Worm (Caenorhabditis elegans) whole organism, L1 larva: Measurements from ENCODE around the gene B0546.4.

Experiments
- C16A3.4 ChIP-seq: fragments of 150-350 bp; optimal IDR thresholded peaks from 2 replicates; lab custom pipeline; 2014; ENCODE audit warnings: missing biosample characterization, missing genetic modification characterization
- Y116A8C.19 ChIP-seq: sonication (generic microtip); optimal IDR thresholded peaks from 2 replicates; lab custom pipeline; 2016; ENCODE audit warnings: missing compliant biosample characterization, missing genetic modification characterization, borderline replicate concordance
- alr-1 ChIP-seq: fragments of 200-800 bp; sonication (Bioruptor generic); optimal IDR thresholded peaks from 2 replicates; lab custom pipeline; 2018; ENCODE audit warnings: borderline replicate concordance, mild to moderate bottlenecking, missing genetic modification characterization, missing compliant biosample characterization
- aly-2 ChIP-seq: fragments of 150-350 bp; optimal IDR thresholded peaks from 2 replicates; lab custom pipeline; 2014; ENCODE audit warnings: missing biosample characterization, missing genetic modification characterization
- blmp-1 ChIP-seq: fragments of 150-350 bp; optimal IDR thresholded peaks from 2 replicates; lab custom pipeline; 2014; ENCODE audit warnings: missing biosample characterization, missing genetic modification characterization
- ceh-63 ChIP-seq: fragments of 200-800 bp; sonication (Bioruptor generic); optimal IDR thresholded peaks from 2 replicates; lab custom pipeline; 2018; ENCODE audit warnings: mild to moderate bottlenecking, missing genetic modification characterization, missing compliant biosample characterization
- ceh-8 ChIP-seq: fragments of 200-800 bp; sonication (Bioruptor generic); optimal IDR thresholded peaks from 2 replicates; lab custom pipeline; 2018; ENCODE audit warnings: mild to moderate bottlenecking, missing genetic modification characterization, moderate library complexity, missing compliant biosample characterization
- ceh-82 ChIP-seq, 3 experiments: fragments of 150-350 bp in 1 of 3; sonication (generic microtip) in 2 of 3; optimal IDR thresholded peaks; 2 replicates each; lab custom pipeline; 2014 to 2017; ENCODE audit warnings: missing biosample characterization in 3 of 3, missing genetic modification characterization in 3 of 3
- ceh-88 ChIP-seq: fragments of 200-800 bp; sonication (Bioruptor generic); IDR thresholded peaks from 2 replicates; pipeline ENCODE4 v1.3.6; 2022; ENCODE audit warnings: missing genetic modification characterization, missing compliant biosample characterization
- dpl-1 ChIP-seq, 3 experiments: fragments of 150-350 bp in 2 of 3; sonication (generic microtip) in 1 of 3; optimal IDR thresholded peaks; 2 replicates each; lab custom pipeline; 2014 to 2017; ENCODE audit warnings: missing biosample characterization in 3 of 3, missing genetic modification characterization in 3 of 3, missing genetic modification reagents in 3 of 3
- efl-1 ChIP-seq, 4 experiments: fragments of 150-350 bp; optimal IDR thresholded peaks in 3 of 4; peaks in 1 of 4; 1 replicate in 1 of 4; 2 replicates in 3 of 4; lab custom pipeline; 2014; ENCODE audit warnings: missing biosample characterization in 2 of 4, missing genetic modification characterization in 2 of 4, missing genetic modification reagents in 2 of 4
- efl-3 ChIP-seq: fragments of 200-800 bp; sonication (Bioruptor generic); optimal IDR thresholded peaks from 2 replicates; lab custom pipeline; 2018; ENCODE audit warnings: mild to moderate bottlenecking, missing genetic modification characterization, missing compliant biosample characterization
- egl-27 ChIP-seq, 2 experiments: fragments of 150-350 bp in 1 of 2; sonication (generic microtip); optimal IDR thresholded peaks; 3 replicates each; lab custom pipeline; 2017 to 2018; ENCODE audit warnings: missing biosample characterization in 2 of 2, missing genetic modification characterization in 2 of 2, missing genetic modification reagents in 2 of 2
- elt-2 ChIP-seq: sonication (generic microtip); optimal IDR thresholded peaks from 2 replicates; lab custom pipeline; 2016; ENCODE audit warnings: missing genetic modification characterization, mild to moderate bottlenecking, inconsistent platforms, missing compliant biosample characterization, missing genetic modification reagents
- elt-3 ChIP-seq, 6 experiments: fragments of 150-350 bp in 1 of 6; sonication (generic microtip); optimal IDR thresholded peaks; 2 replicates each; lab custom pipeline; 2017 to 2018; ENCODE audit warnings: missing biosample characterization in 6 of 6, missing genetic modification characterization in 6 of 6, inconsistent platforms in 1 of 6
- fkh-10 ChIP-seq: sonication (generic microtip); optimal IDR thresholded peaks from 2 replicates; lab custom pipeline; 2017; ENCODE audit warnings: missing biosample characterization, missing genetic modification reagents, missing genetic modification characterization
- fkh-8 ChIP-seq: sonication (generic microtip); optimal IDR thresholded peaks from 2 replicates; lab custom pipeline; 2016; ENCODE audit warnings: mild to moderate bottlenecking, missing genetic modification characterization, missing compliant biosample characterization
- fos-1 ChIP-seq: fragments of 150-350 bp; optimal IDR thresholded peaks from 2 replicates; lab custom pipeline; 2014; ENCODE audit warnings: missing biosample characterization, missing genetic modification characterization
- grh-1 ChIP-seq: fragments of 200-800 bp; sonication (Bioruptor generic); IDR thresholded peaks from 2 replicates; pipeline ENCODE4 v1.3.6; 2022; ENCODE audit warnings: missing genetic modification reagents, missing genetic modification characterization, missing compliant biosample characterization
- irx-1 ChIP-seq: sonication (generic microtip); optimal IDR thresholded peaks from 2 replicates; lab custom pipeline; 2016; ENCODE audit warnings: missing genetic modification characterization, missing compliant biosample characterization
- isw-1 ChIP-seq: fragments of 200-800 bp; sonication (Bioruptor generic); IDR thresholded peaks from 2 replicates; pipeline ENCODE4 v1.3.6; 2022; ENCODE audit warnings: missing genetic modification characterization, missing compliant biosample characterization
- lin-13 ChIP-seq: fragments of 150-350 bp; optimal IDR thresholded peaks from 2 replicates; lab custom pipeline; 2014; ENCODE audit warnings: missing biosample characterization, missing genetic modification reagents, missing genetic modification characterization
- lin-14 ChIP-seq: fragments of 200-800 bp; sonication (Bioruptor generic); optimal IDR thresholded peaks from 2 replicates; lab custom pipeline; 2018; ENCODE audit warnings: mild to moderate bottlenecking, missing genetic modification characterization, moderate library complexity, missing compliant biosample characterization
- lin-15B ChIP-seq: fragments of 150-350 bp; sonication (generic microtip); optimal IDR thresholded peaks from 3 replicates; lab custom pipeline; 2014; ENCODE audit warnings: missing biosample characterization, missing genetic modification characterization
- lin-39 ChIP-seq: fragments of 150-350 bp; optimal IDR thresholded peaks from 2 replicates; lab custom pipeline; 2014; ENCODE audit warnings: missing biosample characterization, missing genetic modification reagents, missing genetic modification characterization
- lir-3 ChIP-seq: sonication (generic microtip); optimal IDR thresholded peaks from 2 replicates; lab custom pipeline; 2016; ENCODE audit warnings: mild to moderate bottlenecking, missing genetic modification characterization, moderate library complexity, missing compliant biosample characterization; ENCODE audit not compliant: poor library complexity
- lsy-2 ChIP-seq, 2 experiments: fragments of 150-350 bp; optimal IDR thresholded peaks; 2 replicates each; lab custom pipeline; 2014; ENCODE audit warnings: missing biosample characterization in 2 of 2, missing genetic modification characterization in 2 of 2
- mab-9 ChIP-seq: fragments of 200-800 bp; sonication (Bioruptor generic); IDR thresholded peaks from 2 replicates; pipeline ENCODE4 v1.3.6; 2022; ENCODE audit warnings: missing genetic modification reagents, missing genetic modification characterization, missing compliant biosample characterization
- mdl-1 ChIP-seq, 2 experiments: fragments of 150-350 bp; optimal IDR thresholded peaks; 2 replicates each; lab custom pipeline; 2014 to 2017; ENCODE audit warnings: missing biosample characterization in 2 of 2, missing genetic modification characterization in 2 of 2, inconsistent platforms in 1 of 2
- mep-1 ChIP-seq: fragments of 150-350 bp; optimal IDR thresholded peaks from 2 replicates; lab custom pipeline; 2014; ENCODE audit warnings: missing biosample characterization, missing genetic modification characterization
- nhr-11 ChIP-seq: fragments of 150-350 bp; optimal IDR thresholded peaks from 2 replicates; lab custom pipeline; 2014; ENCODE audit warnings: missing biosample characterization, missing genetic modification characterization
- nhr-12 ChIP-seq: sonication (generic microtip); optimal IDR thresholded peaks from 2 replicates; lab custom pipeline; 2017; ENCODE audit warnings: missing biosample characterization, missing genetic modification characterization
- nhr-19 ChIP-seq: fragments of 200-800 bp; sonication (Bioruptor generic); conservative IDR thresholded peaks from 2 replicates; pipeline ENCODE4 v1.3.6; 2022; ENCODE audit warnings: missing genetic modification characterization, missing compliant biosample characterization
- nhr-20 ChIP-seq: sonication (generic microtip); optimal IDR thresholded peaks from 2 replicates; lab custom pipeline; 2016; ENCODE audit warnings: mild to moderate bottlenecking, missing genetic modification characterization, missing compliant biosample characterization
- nhr-47 ChIP-seq: sonication (generic microtip); optimal IDR thresholded peaks from 2 replicates; lab custom pipeline; 2016; ENCODE audit warnings: mild to moderate bottlenecking, missing genetic modification characterization, moderate library complexity, missing compliant biosample characterization
- nhr-76 ChIP-seq: sonication (generic microtip); optimal IDR thresholded peaks from 2 replicates; lab custom pipeline; 2017; ENCODE audit warnings: missing biosample characterization, missing genetic modification characterization
- nhr-77 ChIP-seq: fragments of 150-350 bp; optimal IDR thresholded peaks from 2 replicates; lab custom pipeline; 2014; ENCODE audit warnings: missing biosample characterization, missing genetic modification characterization
- nhr-85 ChIP-seq: sonication (generic microtip); peaks from one replicate; lab custom pipeline; 2016; ENCODE audit warnings: missing genetic modification characterization, inconsistent platforms, missing compliant biosample characterization
- nhr-90 ChIP-seq: sonication (generic microtip); optimal IDR thresholded peaks from 2 replicates; lab custom pipeline; 2016; ENCODE audit warnings: mild to moderate bottlenecking, missing genetic modification characterization, missing compliant biosample characterization; ENCODE audit not compliant: poor library complexity
- pax-3 ChIP-seq: fragments of 200-800 bp; sonication (Bioruptor generic); optimal IDR thresholded peaks from 2 replicates; lab custom pipeline; 2018; ENCODE audit warnings: mild to moderate bottlenecking, missing genetic modification characterization, moderate library complexity, missing compliant biosample characterization
- rnt-1 ChIP-seq: sonication (generic microtip); optimal IDR thresholded peaks from 2 replicates; lab custom pipeline; 2016; ENCODE audit warnings: mild to moderate bottlenecking, missing genetic modification characterization, moderate library complexity, missing compliant biosample characterization
- skn-1 ChIP-seq: fragments of 150-350 bp; optimal IDR thresholded peaks from 2 replicates; lab custom pipeline; 2014; ENCODE audit warnings: missing biosample characterization, missing genetic modification characterization
- snu-23 ChIP-seq: sonication (generic microtip); optimal IDR thresholded peaks from 2 replicates; lab custom pipeline; 2016; ENCODE audit warnings: missing genetic modification characterization, missing compliant biosample characterization
- sup-37 ChIP-seq: fragments of 200-800 bp; sonication (Bioruptor generic); optimal IDR thresholded peaks from 2 replicates; lab custom pipeline; 2018; ENCODE audit warnings: mild to moderate bottlenecking, missing genetic modification characterization, missing compliant biosample characterization
- tbx-2 ChIP-seq: sonication (generic microtip); optimal IDR thresholded peaks from 2 replicates; lab custom pipeline; 2016; ENCODE audit warnings: missing genetic modification characterization, missing compliant biosample characterization
- unc-130 ChIP-seq: fragments of 150-350 bp; optimal IDR thresholded peaks from 2 replicates; lab custom pipeline; 2017; ENCODE audit warnings: missing biosample characterization, missing genetic modification characterization, inconsistent platforms
- unc-62 ChIP-seq: fragments of 150-350 bp; optimal IDR thresholded peaks from 2 replicates; lab custom pipeline; 2014; ENCODE audit warnings: missing biosample characterization, missing genetic modification reagents, missing genetic modification characterization
- unc-98 ChIP-seq: fragments of 200-800 bp; sonication (Bioruptor generic); IDR thresholded peaks from 2 replicates; pipeline ENCODE4 v1.3.6; 2022; ENCODE audit warnings: missing genetic modification characterization, missing compliant biosample characterization
- zip-4 ChIP-seq: fragments of 200-800 bp; sonication (Bioruptor generic); optimal IDR thresholded peaks from 2 replicates; lab custom pipeline; 2018; ENCODE audit warnings: mild to moderate bottlenecking, missing genetic modification characterization, moderate library complexity, missing compliant biosample characterization

Gene B0546.4

ce11 chrIV:3385337-3386215, 1.6 kb upstream of the B0546.4 start, which contains the start of gene mai-2:
Gene mai-2 (plus strand): TSS chrIV:3385910.
- peak; percentile 57 for TF ChIP-seq skn-1
- TF ChIP-seq unc-62 (GFP tag; lab: Kevin White, UChicago), result no peak
- TF ChIP-seq nhr-77 (tag; lab: Kevin White, UChicago), result peak; percentile 45
- TF ChIP-seq alr-1 (tag; lab: Kevin White, UChicago), result no peak
- peak; percentile 37; the same call in 1 of the 2 replicates for TF ChIP-seq isw-1 (GFP tag; lab: Robert Waterston, UW)
- TF ChIP-seq Y116A8C.19 (tag; lab: Kevin White, UChicago), result no peak
- peak; percentile 64 for TF ChIP-seq tbx-2 (tag; lab: Kevin White, UChicago)
- peak; percentile 49 for TF ChIP-seq mep-1 (tag; lab: Kevin White, UChicago)
- no peak; the same call in 1 of the 2 replicates for TF ChIP-seq grh-1 (GFP tag; lab: Robert Waterston, UW)
- TF ChIP-seq mab-9 (GFP tag; lab: Robert Waterston, UW), result no peak
- TF ChIP-seq blmp-1 (tag; lab: Kevin White, UChicago), result peak; percentile 27
- peak; percentile 61 to 94 for TF ChIP-seq efl-1 (optimal IDR thresholded peaks at IDR 0.05; lab: Kevin White, UChicago)
- peak; percentile 94 to 99 for TF ChIP-seq efl-1 (GFP tag; optimal IDR thresholded peaks at IDR 0.05 in 1 of 2; lab: Kevin White, UChicago)
- TF ChIP-seq lin-39, result peak; percentile 18
- peak; percentile 20 for TF ChIP-seq aly-2 (tag; lab: Kevin White, UChicago)
- TF ChIP-seq nhr-11, result peak; percentile 18
- TF ChIP-seq fkh-8 (tag; lab: Kevin White, UChicago), result peak; percentile 59
- peak; percentile 60 for TF ChIP-seq lin-14 (GFP tag; lab: Kevin White, UChicago)
- peak; percentile 57 for TF ChIP-seq lin-13 (GFP tag; lab: Kevin White, UChicago)
- peak; percentile 70 for TF ChIP-seq rnt-1 (tag; lab: Kevin White, UChicago)
- TF ChIP-seq irx-1, result no peak
- TF ChIP-seq fkh-10 (GFP tag; lab: Kevin White, UChicago), result peak; percentile 21
- TF ChIP-seq elt-2 (tag; lab: Kevin White, UChicago), result peak; percentile 14
- TF ChIP-seq lir-3 (tag; lab: Kevin White, UChicago), result peak; percentile 36
- TF ChIP-seq nhr-90 (tag; lab: Kevin White, UChicago), result peak; percentile 41
- peak; percentile 10; the same call in 1 of the 2 replicates for TF ChIP-seq ceh-88 (GFP tag; lab: Robert Waterston, UW)
- TF ChIP-seq lin-15B, result peak; percentile 61
- TF ChIP-seq elt-3 (tag; optimal IDR thresholded peaks at IDR 0.05; lab: Kevin White, UChicago), result peak in 2 of 6 experiments; percentile 28 to 29
- peak; percentile 12 for TF ChIP-seq pax-3
- TF ChIP-seq nhr-20, result peak; percentile 66
- TF ChIP-seq nhr-76 (tag; lab: Kevin White, UChicago), result no peak
- TF ChIP-seq snu-23 (GFP tag; lab: Kevin White, UChicago), result peak; percentile 84
- TF ChIP-seq nhr-12 (tag; lab: Kevin White, UChicago), result no peak
- TF ChIP-seq nhr-85 (tag; lab: Kevin White, UChicago), result peak; percentile 63
- no peak for TF ChIP-seq ceh-63 (GFP tag; lab: Kevin White, UChicago)
- TF ChIP-seq mdl-1 (tag; optimal IDR thresholded peaks at IDR 0.05; lab: Kevin White, UChicago), result peak in 1 of 2 experiments; percentile 45
- TF ChIP-seq fos-1 (tag; lab: Kevin White, UChicago), result peak; percentile 58
- peak; percentile 73 for TF ChIP-seq nhr-47 (tag; lab: Kevin White, UChicago)
- TF ChIP-seq C16A3.4, result peak; percentile 53
- peak; percentile 65 for TF ChIP-seq nhr-19 (GFP tag; lab: Robert Waterston, UW)
- peak; percentile 77 for TF ChIP-seq unc-130 (tag; lab: Kevin White, UChicago)
- TF ChIP-seq lsy-2 (tag; optimal IDR thresholded peaks at IDR 0.05; lab: Kevin White, UChicago), result peak; percentile 80 to 83
- TF ChIP-seq ceh-8 (GFP tag; lab: Kevin White, UChicago), result peak; percentile 48
- TF ChIP-seq sup-37 (GFP tag; lab: Kevin White, UChicago), result peak; percentile 28
- TF ChIP-seq dpl-1 (GFP tag; optimal IDR thresholded peaks at IDR 0.05; lab: Kevin White, UChicago), result peak; percentile 90 to 94 (median 91)
- TF ChIP-seq egl-27 (tag; optimal IDR thresholded peaks at IDR 0.05; lab: Kevin White, UChicago), result no peak
- TF ChIP-seq efl-3, result no peak
- TF ChIP-seq zip-4 (GFP tag; lab: Kevin White, UChicago), result no peak
- peak; percentile 21 to 74 (median 32) for TF ChIP-seq ceh-82 (tag; optimal IDR thresholded peaks at IDR 0.05; lab: Kevin White, UChicago)
- TF ChIP-seq unc-98, result 0 out of 2 replicates have a peak, but pooled peaks have one; percentile 34
